Worm (Caenorhabditis elegans) whole organism, L1 larva: ENCODE data around the gene flp-12.
"Not testable (repeated sequence)": the region's sequence is repeated elsewhere in the genome, so short reads cannot be mapped to it uniquely, and the experiment has no call there.

Experiments
- C34B4.2 ChIP-seq: sonication (generic microtip); optimal IDR thresholded peaks from 2 replicates; lab custom pipeline; 2017; ENCODE audit warnings: mild to moderate bottlenecking, missing genetic modification characterization, missing compliant biosample characterization
- blmp-1 ChIP-seq: fragments of 150-350 bp; optimal IDR thresholded peaks from 2 replicates; lab custom pipeline; 2014; ENCODE audit warnings: missing biosample characterization, missing genetic modification characterization
- ceh-63 ChIP-seq: fragments of 200-800 bp; sonication (Bioruptor generic); optimal IDR thresholded peaks from 2 replicates; lab custom pipeline; 2018; ENCODE audit warnings: mild to moderate bottlenecking, missing genetic modification characterization, missing compliant biosample characterization
- ceh-82 ChIP-seq, 3 experiments: fragments of 150-350 bp in 1 of 3; sonication (generic microtip) in 2 of 3; optimal IDR thresholded peaks; 2 replicates each; lab custom pipeline; 2014 to 2017; ENCODE audit warnings: missing biosample characterization in 3 of 3, missing genetic modification characterization in 3 of 3
- ceh-90 ChIP-seq: sonication (generic microtip); optimal IDR thresholded peaks from 2 replicates; lab custom pipeline; 2016; ENCODE audit warnings: missing genetic modification characterization, missing compliant biosample characterization
- dpl-1 ChIP-seq, 3 experiments: fragments of 150-350 bp in 2 of 3; sonication (generic microtip) in 1 of 3; optimal IDR thresholded peaks; 2 replicates each; lab custom pipeline; 2014 to 2017; ENCODE audit warnings: missing biosample characterization in 3 of 3, missing genetic modification characterization in 3 of 3, missing genetic modification reagents in 3 of 3
- dsc-1 ChIP-seq: sonication (generic microtip); optimal IDR thresholded peaks from 2 replicates; lab custom pipeline; 2016; ENCODE audit warnings: mild to moderate bottlenecking, missing genetic modification characterization, missing compliant biosample characterization
- efl-1 ChIP-seq, 4 experiments: fragments of 150-350 bp; optimal IDR thresholded peaks in 3 of 4; peaks in 1 of 4; 1 replicate in 1 of 4; 2 replicates in 3 of 4; lab custom pipeline; 2014; ENCODE audit warnings: missing biosample characterization in 2 of 4, missing genetic modification characterization in 2 of 4, missing genetic modification reagents in 2 of 4
- efl-3 ChIP-seq: fragments of 200-800 bp; sonication (Bioruptor generic); optimal IDR thresholded peaks from 2 replicates; lab custom pipeline; 2018; ENCODE audit warnings: mild to moderate bottlenecking, missing genetic modification characterization, missing compliant biosample characterization
- egl-13 ChIP-seq: sonication (generic microtip); optimal IDR thresholded peaks from 2 replicates; lab custom pipeline; 2016; ENCODE audit warnings: missing genotype, missing genetic modification reagents, missing genetic modification characterization, missing compliant biosample characterization
- elt-2 ChIP-seq: sonication (generic microtip); optimal IDR thresholded peaks from 2 replicates; lab custom pipeline; 2016; ENCODE audit warnings: missing genetic modification characterization, mild to moderate bottlenecking, inconsistent platforms, missing compliant biosample characterization, missing genetic modification reagents
- elt-3 ChIP-seq, 6 experiments: fragments of 150-350 bp in 1 of 6; sonication (generic microtip); optimal IDR thresholded peaks; 2 replicates each; lab custom pipeline; 2017 to 2018; ENCODE audit warnings: missing biosample characterization in 6 of 6, missing genetic modification characterization in 6 of 6, inconsistent platforms in 1 of 6
- ets-5 ChIP-seq: fragments of 200-800 bp; sonication (Bioruptor generic); IDR thresholded peaks from 2 replicates; pipeline ENCODE4 v1.3.6; 2022; ENCODE audit warnings: missing genetic modification characterization, missing compliant biosample characterization
- fkh-8 ChIP-seq: sonication (generic microtip); optimal IDR thresholded peaks from 2 replicates; lab custom pipeline; 2016; ENCODE audit warnings: mild to moderate bottlenecking, missing genetic modification characterization, missing compliant biosample characterization
- hlh-4 ChIP-seq: sonication (generic microtip); optimal IDR thresholded peaks from 2 replicates; lab custom pipeline; 2016; ENCODE audit warnings: mild to moderate bottlenecking, missing genetic modification characterization, missing compliant biosample characterization
- jun-1 ChIP-seq: fragments of 150-350 bp; optimal IDR thresholded peaks from 2 replicates; lab custom pipeline; 2014; ENCODE audit warnings: missing biosample characterization, missing genetic modification reagents, missing genetic modification characterization
- lin-14 ChIP-seq: fragments of 200-800 bp; sonication (Bioruptor generic); optimal IDR thresholded peaks from 2 replicates; lab custom pipeline; 2018; ENCODE audit warnings: mild to moderate bottlenecking, missing genetic modification characterization, moderate library complexity, missing compliant biosample characterization
- lin-35 ChIP-seq, 2 experiments: fragments of 150-350 bp; optimal IDR thresholded peaks; 2 replicates each; lab custom pipeline; 2014; ENCODE audit warnings: missing biosample characterization in 2 of 2, missing genetic modification characterization in 2 of 2, missing genetic modification reagents in 2 of 2
- lin-39 ChIP-seq: fragments of 150-350 bp; optimal IDR thresholded peaks from 2 replicates; lab custom pipeline; 2014; ENCODE audit warnings: missing biosample characterization, missing genetic modification reagents, missing genetic modification characterization
- lsy-2 ChIP-seq, 2 experiments: fragments of 150-350 bp; optimal IDR thresholded peaks; 2 replicates each; lab custom pipeline; 2014; ENCODE audit warnings: missing biosample characterization in 2 of 2, missing genetic modification characterization in 2 of 2
- mab-9 ChIP-seq: fragments of 200-800 bp; sonication (Bioruptor generic); IDR thresholded peaks from 2 replicates; pipeline ENCODE4 v1.3.6; 2022; ENCODE audit warnings: missing genetic modification reagents, missing genetic modification characterization, missing compliant biosample characterization
- mdl-1 ChIP-seq, 2 experiments: fragments of 150-350 bp; optimal IDR thresholded peaks; 2 replicates each; lab custom pipeline; 2014 to 2017; ENCODE audit warnings: missing biosample characterization in 2 of 2, missing genetic modification characterization in 2 of 2, inconsistent platforms in 1 of 2
- mep-1 ChIP-seq: fragments of 150-350 bp; optimal IDR thresholded peaks from 2 replicates; lab custom pipeline; 2014; ENCODE audit warnings: missing biosample characterization, missing genetic modification characterization
- nhr-19 ChIP-seq: fragments of 200-800 bp; sonication (Bioruptor generic); conservative IDR thresholded peaks from 2 replicates; pipeline ENCODE4 v1.3.6; 2022; ENCODE audit warnings: missing genetic modification characterization, missing compliant biosample characterization
- nhr-20 ChIP-seq: sonication (generic microtip); optimal IDR thresholded peaks from 2 replicates; lab custom pipeline; 2016; ENCODE audit warnings: mild to moderate bottlenecking, missing genetic modification characterization, missing compliant biosample characterization
- nhr-28 ChIP-seq: fragments of 150-350 bp; optimal IDR thresholded peaks from 2 replicates; lab custom pipeline; 2014; ENCODE audit warnings: missing biosample characterization, missing genetic modification characterization
- nhr-71 ChIP-seq: sonication (generic microtip); optimal IDR thresholded peaks from 2 replicates; lab custom pipeline; 2016; ENCODE audit warnings: mild to moderate bottlenecking, missing genetic modification characterization, moderate library complexity, missing compliant biosample characterization
- nhr-85 ChIP-seq: sonication (generic microtip); peaks from one replicate; lab custom pipeline; 2016; ENCODE audit warnings: missing genetic modification characterization, inconsistent platforms, missing compliant biosample characterization
- nhr-90 ChIP-seq: sonication (generic microtip); optimal IDR thresholded peaks from 2 replicates; lab custom pipeline; 2016; ENCODE audit warnings: mild to moderate bottlenecking, missing genetic modification characterization, missing compliant biosample characterization; ENCODE audit not compliant: poor library complexity
- pag-3 ChIP-seq: sonication (generic microtip); optimal IDR thresholded peaks from 2 replicates; lab custom pipeline; 2017; ENCODE audit warnings: missing genetic modification characterization, mild to moderate bottlenecking, missing compliant biosample characterization, antibody characterized with exemption, borderline replicate concordance; ENCODE audit not compliant: insufficient read depth
- pax-3 ChIP-seq: fragments of 200-800 bp; sonication (Bioruptor generic); optimal IDR thresholded peaks from 2 replicates; lab custom pipeline; 2018; ENCODE audit warnings: mild to moderate bottlenecking, missing genetic modification characterization, moderate library complexity, missing compliant biosample characterization
- rnt-1 ChIP-seq: sonication (generic microtip); optimal IDR thresholded peaks from 2 replicates; lab custom pipeline; 2016; ENCODE audit warnings: mild to moderate bottlenecking, missing genetic modification characterization, moderate library complexity, missing compliant biosample characterization
- skn-1 ChIP-seq: fragments of 150-350 bp; optimal IDR thresholded peaks from 2 replicates; lab custom pipeline; 2014; ENCODE audit warnings: missing biosample characterization, missing genetic modification characterization
- snu-23 ChIP-seq: sonication (generic microtip); optimal IDR thresholded peaks from 2 replicates; lab custom pipeline; 2016; ENCODE audit warnings: missing genetic modification characterization, missing compliant biosample characterization
- swsn-7 ChIP-seq: sonication (generic microtip); optimal IDR thresholded peaks from 2 replicates; lab custom pipeline; 2016; ENCODE audit warnings: missing genetic modification characterization, missing compliant biosample characterization
- tbx-2 ChIP-seq: sonication (generic microtip); optimal IDR thresholded peaks from 2 replicates; lab custom pipeline; 2016; ENCODE audit warnings: missing genetic modification characterization, missing compliant biosample characterization
- unc-30 ChIP-seq: sonication (generic microtip); optimal IDR thresholded peaks from 2 replicates; lab custom pipeline; 2017; ENCODE audit warnings: missing biosample characterization, missing genetic modification characterization
- unc-86 ChIP-seq: sonication (generic microtip); optimal IDR thresholded peaks from 2 replicates; lab custom pipeline; 2016; ENCODE audit warnings: missing genetic modification characterization, missing compliant biosample characterization
- unc-98 ChIP-seq: fragments of 200-800 bp; sonication (Bioruptor generic); IDR thresholded peaks from 2 replicates; pipeline ENCODE4 v1.3.6; 2022; ENCODE audit warnings: missing genetic modification characterization, missing compliant biosample characterization
- vab-15 ChIP-seq: sonication (generic microtip); optimal IDR thresholded peaks from 2 replicates; lab custom pipeline; 2017; ENCODE audit warnings: missing genotype, mild to moderate bottlenecking, missing genetic modification characterization, missing compliant biosample characterization
- xbp-1 ChIP-seq: sonication (generic microtip); optimal IDR thresholded peaks from 2 replicates; lab custom pipeline; 2016; ENCODE audit warnings: missing genetic modification characterization, missing compliant biosample characterization
- zip-4 ChIP-seq: fragments of 200-800 bp; sonication (Bioruptor generic); optimal IDR thresholded peaks from 2 replicates; lab custom pipeline; 2018; ENCODE audit warnings: mild to moderate bottlenecking, missing genetic modification characterization, moderate library complexity, missing compliant biosample characterization
- ztf-11 ChIP-seq, 2 experiments: sonication (generic microtip); optimal IDR thresholded peaks; 2 replicates each; lab custom pipeline; 2016 to 2017; ENCODE audit warnings: missing genetic modification characterization in 2 of 2, missing biosample characterization in 1 of 2, missing compliant biosample characterization in 1 of 2

The flp-12 gene

ce11 chrX:4615034-4615433, 22.9 kb upstream of the flp-12 start:
- TF ChIP-seq C34B4.2 (tag; lab: Kevin White, UChicago): no peak

- no peak for TF ChIP-seq dpl-1 (GFP tag; optimal IDR thresholded peaks at IDR 0.05; lab: Kevin White, UChicago)
These were observed 17.5 kb upstream of the flp-12 start for ce11 chrX:4609635-4610034.

- no peak for TF ChIP-seq rnt-1 (tag; lab: Kevin White, UChicago)
- TF ChIP-seq unc-30 (tag; lab: Kevin White, UChicago): no peak
- TF ChIP-seq fkh-8 (tag; lab: Kevin White, UChicago): no peak
- no peak for TF ChIP-seq pag-3 (tag; lab: Kevin White, UChicago)
- TF ChIP-seq hlh-4 (tag; lab: Kevin White, UChicago): no peak
- no peak for TF ChIP-seq nhr-90 (tag; lab: Kevin White, UChicago)
- TF ChIP-seq snu-23 (GFP tag; lab: Kevin White, UChicago): no peak
- no peak for TF ChIP-seq nhr-19 (GFP tag; lab: Robert Waterston, UW)
- no peak for TF ChIP-seq nhr-28 (tag; lab: Kevin White, UChicago)
- no peak for TF ChIP-seq lsy-2 (tag; optimal IDR thresholded peaks at IDR 0.05; lab: Kevin White, UChicago)
- TF ChIP-seq mep-1 (tag; lab: Kevin White, UChicago): no peak
- no peak for TF ChIP-seq ets-5 (GFP tag; lab: Robert Waterston, UW)
- TF ChIP-seq lin-39: no peak
- TF ChIP-seq ceh-90 (tag; lab: Kevin White, UChicago): no peak
- no peak for TF ChIP-seq zip-4 (GFP tag; lab: Kevin White, UChicago)
- no peak for TF ChIP-seq dsc-1 (tag; lab: Kevin White, UChicago)
These were observed 15.2 kb upstream of the flp-12 start for ce11 chrX:4607300-4607699.

- TF ChIP-seq fkh-8 (tag; lab: Kevin White, UChicago) (peak; percentile 92), rnt-1 (tag; lab: Kevin White, UChicago) (peak; percentile 88), lin-35 (GFP tag; optimal IDR thresholded peaks at IDR 0.05; lab: Kevin White, UChicago) (peak; percentile 9 to 55), mdl-1 (tag; optimal IDR thresholded peaks at IDR 0.05; lab: Kevin White, UChicago) (peak in 1 of 2 experiments; percentile 22), swsn-7 (tag; lab: Kevin White, UChicago) (peak; percentile 82), ceh-82 (tag; optimal IDR thresholded peaks at IDR 0.05; lab: Kevin White, UChicago) (peak in 2 of 3 experiments; percentile 1 to 64), lsy-2 (tag; optimal IDR thresholded peaks at IDR 0.05; lab: Kevin White, UChicago) (peak in 1 of 2 experiments; percentile 65), elt-2 (tag; lab: Kevin White, UChicago) (peak; percentile 95), efl-1 (GFP tag; optimal IDR thresholded peaks at IDR 0.05 in 1 of 2; lab: Kevin White, UChicago) (peak in 1 of 2 experiments; percentile 80), xbp-1 (tag; lab: Kevin White, UChicago) (peak; percentile 74), nhr-19 (GFP tag; lab: Robert Waterston, UW) (peak; percentile 94), nhr-20 (tag; lab: Kevin White, UChicago) (peak; percentile 36), egl-13 (tag; lab: Kevin White, UChicago) (peak; percentile 6), jun-1 (tag; lab: Kevin White, UChicago) (peak; percentile 33), lin-14 (peak; percentile 98), tbx-2 (tag; lab: Kevin White, UChicago) (peak; percentile 26), pax-3 (tag; lab: Kevin White, UChicago) (peak; percentile 93), snu-23 (GFP tag; lab: Kevin White, UChicago) (peak; percentile 58), skn-1 (peak; percentile 14), nhr-90 (tag; lab: Kevin White, UChicago) (peak; percentile 81), nhr-71 (tag; lab: Kevin White, UChicago) (peak; percentile 73), blmp-1 (tag; lab: Kevin White, UChicago) (peak; percentile 34), zip-4 (GFP tag; lab: Kevin White, UChicago) (peak; percentile 82), unc-86 (tag; lab: Kevin White, UChicago) (peak; percentile 79), efl-3 (GFP tag; lab: Kevin White, UChicago) (peak; percentile 71), vab-15 (tag; lab: Kevin White, UChicago) (peak; percentile 14), ztf-11 (tag; optimal IDR thresholded peaks at IDR 0.05; lab: Kevin White, UChicago) (peak in 1 of 2 experiments; percentile 75), unc-98 (GFP tag; lab: Robert Waterston, UW) (peak; percentile 51; the same call in 1 of the 2 replicates), ceh-63 (GFP tag; lab: Kevin White, UChicago) (peak; percentile 80), mab-9 (GFP tag; lab: Robert Waterston, UW) (peak; percentile 93), nhr-85 (peak; percentile 98), elt-3 (tag; optimal IDR thresholded peaks at IDR 0.05; lab: Kevin White, UChicago) (peak in 5 of 6 experiments; percentile 13 to 76 (median 54))
- not testable (repeated sequence) for TF ChIP-seq efl-1 (optimal IDR thresholded peaks at IDR 0.05; lab: Kevin White, UChicago)
These were observed 14.3 kb upstream of the flp-12 start for ce11 chrX:4606389-4606880.
